Worm (Caenorhabditis elegans) whole organism, midembryonic: Measurements from ENCODE around the gene Y41D4B.15.

Source experiments
- T22C8.4 ChIP-seq: fragments of 200-800 bp; sonication (Bioruptor generic); IDR thresholded peaks from 2 replicates; pipeline ENCODE4 v1.3.6; 2022; ENCODE audit warnings: missing genetic modification characterization, missing compliant biosample characterization
- cog-1 ChIP-seq: sonication (generic microtip); optimal IDR thresholded peaks from 2 replicates; lab custom pipeline; 2016; ENCODE audit warnings: missing genetic modification characterization, missing compliant biosample characterization
- flt-1 ChIP-seq: fragments of 200-800 bp; sonication (Bioruptor generic); IDR thresholded peaks from 2 replicates; pipeline ENCODE4 v1.3.6; 2022; ENCODE audit warnings: missing genetic modification characterization, missing compliant biosample characterization
- klf-2 ChIP-seq: fragments of 200-800 bp; sonication (Bioruptor generic); conservative IDR thresholded peaks from 2 replicates; pipeline ENCODE4 v1.3.6; 2022; ENCODE audit warnings: missing genetic modification reagents, missing genetic modification characterization, missing compliant biosample characterization
- med-1 ChIP-seq: sonication (generic microtip); optimal IDR thresholded peaks from 2 replicates; lab custom pipeline; 2017; ENCODE audit warnings: missing genetic modification characterization, mild to moderate bottlenecking, missing compliant biosample characterization, antibody characterized with exemption, missing genetic modification reagents; ENCODE audit not compliant: insufficient read depth
- ref-1 ChIP-seq: fragments of 200-800 bp; sonication (Bioruptor generic); conservative IDR thresholded peaks from 2 replicates; pipeline ENCODE4 v1.3.6; 2022; ENCODE audit warnings: missing genetic modification reagents, missing genetic modification characterization, missing compliant biosample characterization
- tab-1 ChIP-seq: fragments of 200-800 bp; sonication (Bioruptor generic); IDR thresholded peaks from 2 replicates; pipeline ENCODE4 v1.3.6; 2022; ENCODE audit warnings: missing genetic modification characterization, missing compliant biosample characterization
- ztf-23 ChIP-seq: fragments of 200-800 bp; sonication (Bioruptor generic); IDR thresholded peaks from 2 replicates; pipeline ENCODE4 v1.3.6; 2022; ENCODE audit warnings: missing genetic modification reagents, missing genetic modification characterization, missing compliant biosample characterization
- ztf-29 ChIP-seq: fragments of 200-800 bp; sonication (Bioruptor generic); IDR thresholded peaks from 2 replicates; pipeline ENCODE4 v1.3.6; 2022; ENCODE audit warnings: missing genetic modification reagents, missing genetic modification characterization, missing compliant biosample characterization

Gene Y41D4B.15

DNA sequence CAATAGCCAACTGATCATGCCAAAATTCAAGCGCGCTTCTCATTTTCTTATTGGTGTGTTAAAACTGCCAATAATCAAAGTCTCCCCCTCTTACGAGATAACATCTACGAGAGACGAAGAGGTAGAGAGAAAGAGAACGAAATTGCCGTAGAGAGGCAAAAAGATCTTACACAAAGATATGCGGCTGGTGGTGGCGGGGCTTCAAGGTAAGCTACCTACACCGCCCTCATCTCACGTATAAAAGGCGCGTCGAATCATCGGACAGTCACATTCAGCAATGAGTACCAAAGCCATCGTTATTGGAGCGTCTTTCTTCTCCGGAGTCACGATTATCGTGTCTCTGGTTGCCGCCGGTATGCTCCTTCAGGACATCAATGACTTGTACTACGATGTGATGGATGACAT, 15.4 kb upstream of the Y41D4B.15 start, which contains the start of gene col-107:
col-107 (plus strand) TSS at position 265 of the 405 bp plus-strand sequence.
- no peak for TF ChIP-seq ztf-23 (GFP tag; lab: Robert Waterston, UW)
- TF ChIP-seq flt-1 (GFP tag; lab: Robert Waterston, UW), result no peak
- no peak for TF ChIP-seq klf-2 (GFP tag; lab: Robert Waterston, UW)
- no peak for TF ChIP-seq ztf-29 (GFP tag; lab: Robert Waterston, UW)
- no peak for TF ChIP-seq T22C8.4
- TF ChIP-seq cog-1 (tag; lab: Kevin White, UChicago), result no peak
- TF ChIP-seq ref-1, result no peak
- TF ChIP-seq med-1 (GFP tag; lab: Kevin White, UChicago), result no peak
- no peak for TF ChIP-seq tab-1 (GFP tag; lab: Robert Waterston, UW)

DNA sequence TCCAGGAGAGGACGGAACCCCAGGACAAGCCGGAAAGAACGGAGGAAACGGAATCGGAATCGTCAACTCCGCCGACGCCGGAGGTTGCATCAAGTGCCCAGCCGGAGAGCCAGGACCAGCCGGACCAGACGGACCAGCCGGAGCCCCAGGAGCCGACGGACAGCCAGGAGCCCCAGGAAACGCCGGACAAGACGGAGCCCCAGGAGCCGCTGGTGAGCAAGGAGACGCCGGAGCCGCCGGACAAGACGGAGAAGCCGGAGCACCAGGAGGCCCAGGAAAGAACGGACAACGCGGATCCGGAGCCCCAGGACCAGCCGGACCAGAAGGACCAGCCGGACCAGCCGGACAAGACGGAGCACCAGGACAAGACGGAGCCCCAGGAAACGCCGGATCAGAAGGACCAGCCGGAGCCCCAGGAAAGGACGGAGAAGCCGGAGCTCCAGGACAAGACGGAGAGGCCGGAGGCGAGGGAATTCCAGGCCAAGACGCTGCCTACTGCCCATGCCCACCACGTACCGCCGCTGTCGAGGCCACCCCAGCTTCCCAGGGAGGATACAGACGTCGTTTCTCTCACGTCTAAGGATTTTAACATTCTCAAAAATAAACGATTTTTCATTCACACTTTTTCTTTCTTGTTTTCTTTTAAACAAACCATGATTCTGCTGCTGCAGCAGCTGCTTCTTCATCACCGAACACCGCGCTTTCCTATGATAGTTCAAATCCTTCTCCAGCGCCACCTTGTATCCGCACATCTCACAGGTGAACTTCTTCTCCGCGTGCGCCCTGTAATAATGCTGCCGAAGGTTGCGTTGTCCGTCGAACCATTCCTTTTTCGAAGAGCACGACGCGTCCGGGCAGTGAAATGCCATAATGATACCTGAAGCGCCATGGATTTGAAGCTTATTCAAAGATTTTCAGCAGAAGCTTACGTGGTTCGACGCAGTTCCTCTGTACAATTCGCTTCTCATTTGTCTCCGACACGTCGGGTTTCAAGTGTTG, 14.5 kb upstream of the Y41D4B.15 start:
- TF ChIP-seq ztf-29 (GFP tag; lab: Robert Waterston, UW) (no peak), med-1 (GFP tag; lab: Kevin White, UChicago) (no peak), ref-1 (no peak), tab-1 (GFP tag; lab: Robert Waterston, UW) (no peak), T22C8.4 (no peak), cog-1 (tag; lab: Kevin White, UChicago) (no peak), klf-2 (GFP tag; lab: Robert Waterston, UW) (no peak), flt-1 (GFP tag; lab: Robert Waterston, UW) (no peak), ztf-23 (GFP tag; lab: Robert Waterston, UW) (no peak)

DNA sequence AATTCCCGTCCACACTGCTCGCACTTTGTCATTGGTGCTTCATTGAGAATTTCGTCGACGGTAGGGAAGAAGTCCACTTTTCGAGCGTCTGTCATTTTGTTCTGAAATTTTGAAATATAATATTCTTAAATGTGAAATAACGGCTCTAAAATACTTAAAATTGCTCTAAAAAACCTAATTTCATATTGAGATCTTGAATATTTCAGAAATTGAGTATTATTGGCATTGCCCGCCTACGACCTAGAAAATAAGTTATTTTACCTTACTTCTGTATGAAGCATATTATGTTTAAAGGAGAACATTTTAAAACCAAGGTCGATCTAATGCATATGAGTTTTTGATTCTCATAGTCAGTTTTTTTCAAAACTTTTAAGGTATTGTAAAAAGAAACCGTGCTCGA, 13.8 kb upstream of the Y41D4B.15 start, which contains the start of gene C34H4.5:
C34H4.5 (minus strand) TSS at position 101 of the 400 bp plus-strand sequence.
- TF ChIP-seq klf-2 (GFP tag; lab: Robert Waterston, UW), result no peak
- TF ChIP-seq ref-1, result no peak
- no peak for TF ChIP-seq T22C8.4
- TF ChIP-seq cog-1 (tag; lab: Kevin White, UChicago), result no peak
- TF ChIP-seq tab-1 (GFP tag; lab: Robert Waterston, UW), result no peak
- TF ChIP-seq flt-1 (GFP tag; lab: Robert Waterston, UW), result no peak
- no peak for TF ChIP-seq ztf-23 (GFP tag; lab: Robert Waterston, UW)
- TF ChIP-seq ztf-29 (GFP tag; lab: Robert Waterston, UW), result no peak
- TF ChIP-seq med-1 (GFP tag; lab: Kevin White, UChicago), result no peak

DNA sequence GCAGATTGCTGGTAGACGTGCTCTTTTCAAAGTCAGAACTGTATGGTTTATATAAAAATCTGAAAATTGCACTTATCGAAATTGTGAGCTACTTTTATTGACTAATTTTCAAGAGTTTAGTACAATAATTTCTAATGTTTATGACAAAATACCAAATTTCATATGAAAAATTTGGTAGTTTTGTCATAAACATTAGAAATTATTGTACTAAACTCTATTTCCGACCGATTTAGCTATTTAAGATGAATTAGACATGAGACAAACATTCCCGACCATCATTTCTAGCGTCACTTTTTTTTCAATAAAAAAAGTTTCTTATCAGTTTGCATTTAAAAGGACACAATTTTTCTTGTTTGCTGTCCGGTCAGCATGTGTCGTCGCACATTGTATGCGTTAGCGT, 13.3 kb upstream of the Y41D4B.15 start, which contains the start of gene tag-244:
tag-244 (plus strand) TSS at position 301 of the 400 bp plus-strand sequence.
- TF ChIP-seq T22C8.4 (no peak), flt-1 (GFP tag; lab: Robert Waterston, UW) (no peak), ref-1 (no peak), ztf-23 (GFP tag; lab: Robert Waterston, UW) (no peak), ztf-29 (GFP tag; lab: Robert Waterston, UW) (no peak), cog-1 (tag; lab: Kevin White, UChicago) (no peak), klf-2 (GFP tag; lab: Robert Waterston, UW) (no peak), tab-1 (GFP tag; lab: Robert Waterston, UW) (no peak), med-1 (GFP tag; lab: Kevin White, UChicago) (no peak)

DNA sequence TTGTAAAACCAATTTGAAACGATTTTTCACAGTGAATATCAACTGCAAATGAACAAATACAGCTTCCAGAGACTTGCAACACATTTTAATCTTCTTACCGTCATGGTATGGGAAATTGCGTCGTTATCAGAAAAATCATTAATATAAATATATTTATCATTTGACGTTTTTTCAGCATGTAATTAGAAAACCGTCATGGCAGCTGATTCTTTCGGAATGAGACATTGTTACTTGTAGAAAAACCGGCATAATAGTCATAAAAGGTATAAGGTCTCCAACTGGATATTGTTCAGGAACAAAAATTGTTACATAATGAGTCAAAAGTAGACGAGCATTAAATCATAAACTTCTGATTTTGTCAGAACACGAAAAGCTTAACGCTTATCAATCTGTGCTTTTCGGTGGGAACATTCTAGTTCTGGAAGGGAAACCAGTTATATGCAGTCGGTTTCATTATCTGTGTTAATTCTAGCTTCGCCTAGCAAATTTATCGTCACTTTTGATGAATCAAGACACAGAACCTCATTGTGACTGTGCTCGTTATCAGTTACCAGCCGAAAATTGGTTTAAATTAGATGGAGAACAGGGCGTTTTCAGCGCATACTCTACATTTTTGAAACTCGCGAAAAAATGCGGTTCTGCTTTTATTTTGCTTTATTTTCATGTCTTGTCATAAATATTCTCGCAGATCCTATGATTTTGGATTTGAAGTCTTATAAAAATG, 10.5 kb upstream of the Y41D4B.15 start, which contains the start of gene C34H4.2:
C34H4.2 (plus strand) TSS at position 558 of the 724 bp plus-strand sequence.
- TF ChIP-seq ztf-29 (GFP tag; lab: Robert Waterston, UW) (no peak), flt-1 (GFP tag; lab: Robert Waterston, UW) (no peak), cog-1 (tag; lab: Kevin White, UChicago) (no peak), klf-2 (GFP tag; lab: Robert Waterston, UW) (no peak), ztf-23 (GFP tag; lab: Robert Waterston, UW) (no peak), T22C8.4 (no peak), med-1 (GFP tag; lab: Kevin White, UChicago) (no peak)

DNA sequence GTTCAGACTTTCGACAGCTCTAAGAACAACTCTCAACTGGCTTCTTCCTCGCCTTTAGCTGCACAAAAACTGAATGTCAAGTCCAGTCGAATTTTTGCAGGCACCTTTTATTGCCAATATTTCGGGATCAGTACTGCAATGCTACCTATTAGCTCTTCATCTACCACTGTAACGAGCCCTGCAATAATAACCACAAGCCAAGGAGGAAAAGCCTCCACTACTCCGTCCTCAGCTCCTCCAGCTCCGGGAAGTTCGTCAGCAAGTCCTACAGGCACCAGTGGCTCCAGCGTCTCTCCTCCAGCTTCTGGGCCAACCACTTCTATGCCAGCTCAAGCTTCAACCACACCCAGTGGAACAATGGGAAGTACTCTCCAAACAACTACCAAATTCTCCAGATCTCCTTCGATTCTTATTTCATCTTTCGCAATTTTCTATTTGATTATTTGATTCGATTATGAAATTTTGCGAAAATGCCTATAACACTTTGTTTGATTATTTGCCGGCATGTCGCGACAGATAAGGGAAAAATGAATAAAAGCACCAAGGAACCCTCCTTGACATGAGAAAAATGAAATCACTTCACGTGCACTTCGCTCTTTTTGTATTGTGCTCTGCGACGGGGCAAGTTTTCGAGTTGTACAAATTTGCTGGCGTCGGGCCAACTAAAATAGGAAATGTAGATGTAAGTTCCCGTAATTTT, 8.7 kb upstream of the Y41D4B.15 start, which contains the start of gene C34H4.1:
C34H4.1 (plus strand) TSS at position 559 of the 700 bp plus-strand sequence.
- TF ChIP-seq ztf-23 (GFP tag; lab: Robert Waterston, UW) (no peak), med-1 (GFP tag; lab: Kevin White, UChicago) (no peak), ztf-29 (GFP tag; lab: Robert Waterston, UW) (no peak), tab-1 (GFP tag; lab: Robert Waterston, UW) (no peak), T22C8.4 (no peak), flt-1 (GFP tag; lab: Robert Waterston, UW) (no peak), cog-1 (tag; lab: Kevin White, UChicago) (no peak), klf-2 (GFP tag; lab: Robert Waterston, UW) (no peak), ref-1 (no peak)

DNA sequence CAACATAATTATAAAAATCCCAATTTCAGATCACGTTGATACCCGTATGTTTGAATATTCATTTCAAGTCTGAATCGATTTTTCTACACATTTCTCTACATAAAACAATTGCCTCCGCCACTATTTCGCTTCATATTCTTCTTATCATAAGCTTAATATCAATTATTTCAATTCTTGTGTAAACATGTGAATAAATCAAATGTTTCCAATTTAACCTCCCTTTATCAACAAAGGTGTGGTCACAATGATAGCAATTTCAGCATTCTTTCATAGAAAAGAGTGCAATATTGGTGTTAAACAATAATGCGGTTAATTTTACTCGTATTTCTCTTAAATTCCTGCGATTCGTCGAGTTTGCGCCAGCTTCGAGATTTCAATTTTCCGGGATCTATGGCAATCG, 4.0 kb upstream of the Y41D4B.15 start, which contains the start of gene Y41D4B.17:
Y41D4B.17 (plus strand) TSS at position 174 of the 400 bp plus-strand sequence.
- TF ChIP-seq tab-1 (GFP tag; lab: Robert Waterston, UW), result no peak
- no peak for TF ChIP-seq T22C8.4
- no peak for TF ChIP-seq ztf-29 (GFP tag; lab: Robert Waterston, UW)
- TF ChIP-seq med-1 (GFP tag; lab: Kevin White, UChicago), result no peak
- no peak for TF ChIP-seq flt-1 (GFP tag; lab: Robert Waterston, UW)
- no peak for TF ChIP-seq klf-2 (GFP tag; lab: Robert Waterston, UW)
- TF ChIP-seq cog-1 (tag; lab: Kevin White, UChicago), result no peak
- TF ChIP-seq ref-1, result no peak
- no peak for TF ChIP-seq ztf-23 (GFP tag; lab: Robert Waterston, UW)
